Fruit fly (Drosophila melanogaster) S2 (cell line): ENCODE data around the gene CG5346.

Experiments used
- CG8478 ChIP-seq: fragments of >200 bp; optimal IDR thresholded peaks from 2 replicates; lab custom pipeline; 2018
- CTCF ChIP-seq, 2 experiments: fragments of >200 bp; optimal IDR thresholded peaks; 2 replicates each; lab custom pipeline; 2018

DNA sequence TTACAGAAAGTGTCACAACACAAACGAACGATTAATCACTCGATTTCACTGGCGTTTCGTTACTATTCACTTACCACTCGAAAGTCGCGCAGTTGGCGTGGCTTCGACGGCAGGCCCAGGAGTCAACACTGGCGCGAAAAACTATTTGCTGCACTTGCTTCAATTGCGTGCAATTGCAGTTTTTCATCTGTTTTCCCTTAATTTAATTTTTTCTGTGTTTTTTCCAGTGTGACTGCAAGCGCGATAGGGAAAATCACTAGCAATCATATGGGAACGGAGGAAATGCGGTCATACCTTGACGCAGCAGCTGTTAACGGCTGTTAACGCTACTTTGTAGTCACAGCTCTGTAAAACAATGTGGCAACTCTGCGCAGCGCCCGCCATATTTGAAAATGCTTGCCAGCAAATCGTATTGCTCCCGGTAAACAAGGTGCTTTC, 19.1 kb upstream of the CG5346 start, which contains the start of gene AdipoR:
- peak in 1 of 2 experiments; percentile 25 for TF ChIP-seq CTCF (optimal IDR thresholded peaks at IDR 0.05; lab: Kevin White, UChicago)
- TF ChIP-seq CG8478 (lab: Kevin White, UChicago), result no peak
